Fruit fly (Drosophila melanogaster) whole organism, wandering third instar larva: ENCODE measurements around the gene CG3168.

Experiments used
- Abd-B ChIP-seq: fragments of >200 bp; optimal IDR thresholded peaks from 2 replicates; lab custom pipeline; 2017; ENCODE audit warnings: missing biosample characterization, missing genetic modification characterization
- Dfd ChIP-seq: fragments of >200 bp; optimal IDR thresholded peaks from 2 replicates; lab custom pipeline; 2017; ENCODE audit warnings: missing biosample characterization, missing genetic modification characterization
- GATAd ChIP-seq: sonication (Bioruptor generic); optimal IDR thresholded peaks from 2 replicates; lab custom pipeline; 2016; ENCODE audit warnings: missing biosample characterization, missing genetic modification characterization
- Hr83 ChIP-seq: fragments of 200-300 bp; sonication (Bioruptor generic); optimal IDR thresholded peaks from 2 replicates; lab custom pipeline; 2016; ENCODE audit warnings: missing biosample characterization, mild to moderate bottlenecking, missing genetic modification characterization, moderate library complexity; ENCODE audit not compliant: poor library complexity, severe bottlenecking
- Mio ChIP-seq: sonication (Bioruptor generic); optimal IDR thresholded peaks from 2 replicates; lab custom pipeline; 2016; ENCODE audit warnings: missing biosample characterization, missing genetic modification characterization
- Myc ChIP-seq: fragments of >200 bp; optimal IDR thresholded peaks from 2 replicates; lab custom pipeline; 2017
- lola ChIP-seq: fragments of >200 bp; optimal IDR thresholded peaks from 2 replicates; lab custom pipeline; 2017; ENCODE audit warnings: missing biosample characterization, missing genetic modification characterization
- rgr ChIP-seq: fragments of 200-800 bp; sonication (Bioruptor generic); optimal IDR thresholded peaks from 3 replicates; lab custom pipeline; 2016; ENCODE audit warnings: missing biosample characterization, mild to moderate bottlenecking, missing genetic modification characterization

DNA sequence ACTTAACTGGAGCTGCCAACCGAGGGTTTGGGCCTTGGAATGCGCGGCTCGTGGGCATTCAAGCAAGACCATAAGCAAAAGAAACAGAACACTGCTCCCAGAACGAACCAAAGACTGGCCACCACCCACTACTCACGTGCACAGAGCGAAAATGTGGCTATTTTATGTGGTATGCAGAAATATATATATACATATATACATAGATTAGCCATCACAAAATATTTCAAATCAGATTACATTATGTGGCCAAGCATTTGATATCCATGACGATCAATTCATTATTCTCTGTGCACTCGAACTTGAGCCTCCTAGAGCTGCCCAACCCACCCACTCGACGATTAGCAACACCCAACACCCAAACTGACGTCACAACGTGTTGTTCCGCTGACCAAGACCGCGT is 5.8 kb upstream of the CG3168 start:
- TF ChIP-seq GATAd (GFP tag; lab: Kevin White, UChicago) (no peak), rgr (GFP tag; lab: Kevin White, UChicago) (no peak), Myc (no peak), Abd-B (GFP tag; lab: Kevin White, UChicago) (no peak), Mio (GFP tag; lab: Kevin White, UChicago) (no peak), lola (GFP tag; lab: Kevin White, UChicago) (no peak), Dfd (no peak), Hr83 (no peak)
